In the genomic region with DNA sequence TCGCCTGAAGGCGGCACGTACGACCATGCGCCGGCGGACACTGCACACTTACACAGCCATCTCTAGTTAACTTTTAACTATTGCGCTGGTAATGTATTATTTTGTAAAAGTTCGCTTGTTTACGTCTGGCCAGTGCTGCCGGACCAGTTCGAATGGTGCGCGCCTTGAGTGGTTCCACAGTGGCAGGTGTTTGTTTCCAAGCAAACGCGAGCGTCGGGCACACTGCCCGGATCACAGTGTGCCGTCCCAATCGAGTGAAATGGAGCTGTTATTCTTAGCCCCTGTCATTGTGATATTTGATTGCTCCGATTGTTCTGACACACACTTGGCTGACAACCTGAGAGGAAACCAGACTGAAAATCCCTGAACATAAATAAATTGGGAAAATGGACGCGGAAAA, we compare ENCODE assay signal across 1 fruit fly cellular context.
TF ChIP-seq lines count a peak whose summit lies in the region.

A gene (minus strand): TSS at position 159 of the 400 bp plus-strand sequence.

TF ChIP-seq in whole organism, embryonic, 481 proteins besides CTCF, POLR2A, EP300 and RAD21 (continued from another document and continues in another):
- TF ChIP-seq CG30403 (GFP tag; optimal IDR thresholded peaks at IDR 0.05; lab: Kevin White, UChicago) (no peak), CG12236 (GFP tag; optimal IDR thresholded peaks at IDR 0.05; lab: Kevin White, UChicago) (no peak), insv (GFP tag; optimal IDR thresholded peaks at IDR 0.05; lab: Kevin White, UChicago) (no peak), bowl (GFP tag; IDR thresholded peaks at IDR 0.05; lab: Robert Waterston, UW) (no peak), CG12299 (tag; optimal IDR thresholded peaks at IDR 0.05; lab: Kevin White, UChicago) (no peak), dati (GFP tag; IDR thresholded peaks at IDR 0.05; lab: Robert Waterston, UW) (no peak), CG7987 (GFP tag; optimal IDR thresholded peaks at IDR 0.05; lab: Kevin White, UChicago) (no peak), grn (GFP tag; optimal IDR thresholded peaks at IDR 0.05; lab: Kevin White, UChicago) (no peak), CG9215 (GFP tag; IDR thresholded peaks at IDR 0.05; lab: Robert Waterston, UW) (no peak), Antp (GFP tag; optimal IDR thresholded peaks at IDR 0.05; lab: Kevin White, UChicago) (no peak), CG11696 (GFP tag; IDR thresholded peaks at IDR 0.05; lab: Robert Waterston, UW) (no peak), nau (GFP tag; optimal IDR thresholded peaks at IDR 0.05; lab: Kevin White, UChicago) (no peak), lilli (GFP tag; optimal IDR thresholded peaks at IDR 0.05; lab: Kevin White, UChicago) (peak; percentile 20), Sox102F (GFP tag; optimal IDR thresholded peaks at IDR 0.05; lab: Kevin White, UChicago) (no peak), zen2 (GFP tag; IDR thresholded peaks at IDR 0.05; lab: Robert Waterston, UW; ENCODE audit: partially characterized antibody) (no peak), stc (GFP tag; IDR thresholded peaks at IDR 0.05; lab: Robert Waterston, UW) (no peak), Ssrp (tag; optimal IDR thresholded peaks at IDR 0.05; lab: Kevin White, UChicago) (no peak), nmo (GFP tag; optimal IDR thresholded peaks at IDR 0.05; lab: Kevin White, UChicago) (peak; percentile 24), psq (GFP tag; optimal IDR thresholded peaks at IDR 0.05; lab: Kevin White, UChicago) (no peak), CG4328 (GFP tag; optimal IDR thresholded peaks at IDR 0.05; lab: Kevin White, UChicago) (no peak), C15 (GFP tag; IDR thresholded peaks at IDR 0.05; lab: Robert Waterston, UW) (no peak), kah (GFP tag; optimal IDR thresholded peaks at IDR 0.05; lab: Kevin White, UChicago) (peak; percentile 90), CG10431 (GFP tag; optimal IDR thresholded peaks at IDR 0.05; lab: Kevin White, UChicago) (no peak), hkb (optimal IDR thresholded peaks at IDR 0.05; lab: Kevin White, UChicago) (no peak), hkb (GFP tag; IDR thresholded peaks at IDR 0.05; lab: Robert Waterston, UW) (no peak), CG17912 (GFP tag; optimal IDR thresholded peaks at IDR 0.05; lab: Kevin White, UChicago) (no peak), CG15601 (tag; optimal IDR thresholded peaks at IDR 0.05; lab: Kevin White, UChicago) (no peak), CG30431 (GFP tag; optimal IDR thresholded peaks at IDR 0.05; lab: Kevin White, UChicago) (no peak), CG16863 (GFP tag; optimal IDR thresholded peaks at IDR 0.05; lab: Kevin White, UChicago) (no peak), scrt (GFP tag; optimal IDR thresholded peaks at IDR 0.05; lab: Kevin White, UChicago) (no peak), prd (optimal IDR thresholded peaks at IDR 0.05; lab: Kevin White, UChicago) (no peak), prd (GFP tag; IDR thresholded peaks at IDR 0.05; lab: Robert Waterston, UW) (no peak), CG14860 (GFP tag; IDR thresholded peaks at IDR 0.05; lab: Robert Waterston, UW; ENCODE audit: partially characterized antibody) (no peak), CG17359 (tag; optimal IDR thresholded peaks at IDR 0.05; lab: Kevin White, UChicago) (no peak), Doc3 (GFP tag; IDR thresholded peaks at IDR 0.05; lab: Robert Waterston, UW; ENCODE audit: partially characterized antibody) (no peak), zfh1 (GFP tag; IDR thresholded peaks at IDR 0.05; lab: Robert Waterston, UW) (no peak), ewg (GFP tag; optimal IDR thresholded peaks at IDR 0.05; lab: Kevin White, UChicago) (no peak), jing (GFP tag; optimal IDR thresholded peaks at IDR 0.05; lab: Kevin White, UChicago) (no peak), ara (GFP tag; IDR thresholded peaks at IDR 0.05; lab: Robert Waterston, UW) (no peak), caup (GFP tag; optimal IDR thresholded peaks at IDR 0.05; lab: Kevin White, UChicago; ENCODE audit: severe bottlenecking) (no peak), CG11723 (GFP tag; optimal IDR thresholded peaks at IDR 0.05; lab: Kevin White, UChicago) (no peak), CG14965 (GFP tag; optimal IDR thresholded peaks at IDR 0.05; lab: Kevin White, UChicago; ENCODE audit: borderline replicate concordance) (no peak), CG30020 (tag; optimal IDR thresholded peaks at IDR 0.05; lab: Kevin White, UChicago) (no peak), BEAF-32 (GFP tag; optimal IDR thresholded peaks at IDR 0.05; lab: Kevin White, UChicago) (peak; percentile 49), Optix (GFP tag; IDR thresholded peaks at IDR 0.05; lab: Robert Waterston, UW) (no peak), H15 (GFP tag; IDR thresholded peaks at IDR 0.05; lab: Robert Waterston, UW) (no peak), Taf1 (GFP tag; IDR thresholded peaks at IDR 0.05; lab: Robert Waterston, UW) (no peak), nerfin-1 (tag; optimal IDR thresholded peaks at IDR 0.05; lab: Kevin White, UChicago) (no peak), run (tag; optimal IDR thresholded peaks at IDR 0.05; lab: Kevin White, UChicago) (no peak), unc-4 (GFP tag; IDR thresholded peaks at IDR 0.05; lab: Robert Waterston, UW; ENCODE audit: partially characterized antibody) (peak; percentile 35; the same call in 1 of the 2 replicates), nerfin-2 (GFP tag; IDR thresholded peaks at IDR 0.05; lab: Robert Waterston, UW; ENCODE audit: partially characterized antibody) (no peak), CG10366 (GFP tag; IDR thresholded peaks at IDR 0.05; lab: Robert Waterston, UW) (no peak), CG10959 (GFP tag; IDR thresholded peaks at IDR 0.05; lab: Robert Waterston, UW) (no peak), ftz-f1 (GFP tag; optimal IDR thresholded peaks at IDR 0.05; lab: Kevin White, UChicago) (peak; percentile 41), CG1024 (GFP tag; IDR thresholded peaks at IDR 0.05; lab: Robert Waterston, UW) (no peak), CG4730 (GFP tag; IDR thresholded peaks at IDR 0.05; lab: Robert Waterston, UW) (no peak), CG3995 (GFP tag; optimal IDR thresholded peaks at IDR 0.05; lab: Kevin White, UChicago) (peak; percentile 90), Trl (optimal IDR thresholded peaks at IDR 0.05; lab: Kevin White, UChicago) (no peak), Trl (GFP tag; optimal IDR thresholded peaks at IDR 0.05; lab: Kevin White, UChicago) (no peak), dm (GFP tag; optimal IDR thresholded peaks at IDR 0.05; lab: Kevin White, UChicago) (peak; percentile 3), Ada2b (GFP tag; IDR thresholded peaks at IDR 0.05; lab: Robert Waterston, UW) (no peak), Eip74EF (GFP tag; optimal IDR thresholded peaks at IDR 0.05; lab: Kevin White, UChicago) (no peak), Sry-δ (GFP tag; optimal IDR thresholded peaks at IDR 0.05; lab: Kevin White, UChicago) (peak; percentile 67), H2.0 (GFP tag; IDR thresholded peaks at IDR 0.05; lab: Robert Waterston, UW) (no peak), cg (GFP tag; optimal IDR thresholded peaks at IDR 0.05; lab: Kevin White, UChicago) (no peak), Lpt (GFP tag; optimal IDR thresholded peaks at IDR 0.05; lab: Kevin White, UChicago) (no peak), CG12744 (GFP tag; optimal IDR thresholded peaks at IDR 0.05; lab: Kevin White, UChicago) (no peak), lola (GFP tag; optimal IDR thresholded peaks at IDR 0.05; lab: Kevin White, UChicago) (no peak), dimm (GFP tag; IDR thresholded peaks at IDR 0.05; lab: Robert Waterston, UW) (no peak), ap (GFP tag; IDR thresholded peaks at IDR 0.05; lab: Robert Waterston, UW) (no peak), maf-S (GFP tag; optimal IDR thresholded peaks at IDR 0.05; lab: Kevin White, UChicago) (no peak), CG10462 (GFP tag; optimal IDR thresholded peaks at IDR 0.05; lab: Kevin White, UChicago) (no peak), CG7271 (tag; optimal IDR thresholded peaks at IDR 0.05; lab: Kevin White, UChicago) (no peak), ssp (GFP tag; IDR thresholded peaks at IDR 0.05; lab: Robert Waterston, UW) (no peak), Gug (GFP tag; IDR thresholded peaks at IDR 0.05; lab: Robert Waterston, UW) (no peak), br (optimal IDR thresholded peaks at IDR 0.05; lab: Kevin White, UChicago) (no peak), zf30C (GFP tag; optimal IDR thresholded peaks at IDR 0.05; lab: Kevin White, UChicago) (no peak), ash1 (GFP tag; optimal IDR thresholded peaks at IDR 0.05; lab: Kevin White, UChicago) (no peak), CG8089 (GFP tag; optimal IDR thresholded peaks at IDR 0.05; lab: Kevin White, UChicago) (no peak), Bgb (GFP tag; IDR thresholded peaks at IDR 0.05; lab: Robert Waterston, UW; ENCODE audit: partially characterized antibody) (peak; percentile 52), tgo (GFP tag; IDR thresholded peaks at IDR 0.05; lab: Robert Waterston, UW) (no peak), CG31388 (GFP tag; optimal IDR thresholded peaks at IDR 0.05; lab: Kevin White, UChicago) (no peak), CG10979 (tag; optimal IDR thresholded peaks at IDR 0.05; lab: Kevin White, UChicago) (no peak), CG5953 (GFP tag; IDR thresholded peaks at IDR 0.05; lab: Robert Waterston, UW) (no peak), CG2129 (GFP tag; IDR thresholded peaks at IDR 0.05; lab: Robert Waterston, UW; ENCODE audit: partially characterized antibody) (no peak), CG8388 (GFP tag; optimal IDR thresholded peaks at IDR 0.05; lab: Kevin White, UChicago) (no peak), Rx (GFP tag; IDR thresholded peaks at IDR 0.05; lab: Robert Waterston, UW) (no peak), CG6689 (GFP tag; IDR thresholded peaks at IDR 0.05; lab: Robert Waterston, UW) (no peak), Mad (GFP tag; optimal IDR thresholded peaks at IDR 0.05; lab: Kevin White, UChicago) (no peak), shn (GFP tag; optimal IDR thresholded peaks at IDR 0.05; lab: Kevin White, UChicago) (no peak), ro (GFP tag; IDR thresholded peaks at IDR 0.05; lab: Robert Waterston, UW) (no peak), HHEX (GFP tag; optimal IDR thresholded peaks at IDR 0.05; lab: Kevin White, UChicago) (no peak), CG3163 (GFP tag; optimal IDR thresholded peaks at IDR 0.05; lab: Kevin White, UChicago) (no peak), CG6813 (GFP tag; optimal IDR thresholded peaks at IDR 0.05; lab: Kevin White, UChicago) (no peak), fd3F (GFP tag; optimal IDR thresholded peaks at IDR 0.05; lab: Kevin White, UChicago) (no peak), CG13624 (GFP tag; optimal IDR thresholded peaks at IDR 0.05; lab: Kevin White, UChicago) (peak; percentile 13), luna (GFP tag; optimal IDR thresholded peaks at IDR 0.05; lab: Kevin White, UChicago) (peak; percentile 15), dan (GFP tag; IDR thresholded peaks at IDR 0.05; lab: Robert Waterston, UW) (no peak), bigmax (GFP tag; optimal IDR thresholded peaks at IDR 0.05; lab: Kevin White, UChicago) (no peak), CG12071 (GFP tag; optimal IDR thresholded peaks at IDR 0.05; lab: Kevin White, UChicago) (no peak), CG7556 (GFP tag; optimal IDR thresholded peaks at IDR 0.05; lab: Kevin White, UChicago) (no peak), CG34422 (GFP tag; IDR thresholded peaks at IDR 0.05; lab: Robert Waterston, UW) (peak; percentile 47; the same call in 1 of the 3 replicates), Hmx (GFP tag; optimal IDR thresholded peaks at IDR 0.05; lab: Kevin White, UChicago) (no peak), CG17612 (GFP tag; IDR thresholded peaks at IDR 0.05; lab: Robert Waterston, UW) (no peak), CHES-1-like (GFP tag; optimal IDR thresholded peaks at IDR 0.05; lab: Kevin White, UChicago) (peak; percentile 52), D (optimal IDR thresholded peaks at IDR 0.05; lab: Kevin White, UChicago) (no peak), D (GFP tag; optimal IDR thresholded peaks at IDR 0.05; lab: Kevin White, UChicago) (no peak), CG9727 (GFP tag; optimal IDR thresholded peaks at IDR 0.05; lab: Kevin White, UChicago) (peak; percentile 16), wor (GFP tag; IDR thresholded peaks at IDR 0.05; lab: Robert Waterston, UW) (no peak), abd-A (tag; optimal IDR thresholded peaks at IDR 0.05; lab: Kevin White, UChicago) (no peak), CG3847 (GFP tag; IDR thresholded peaks at IDR 0.05; lab: Robert Waterston, UW) (peak; percentile 64), Lhr (GFP tag; optimal IDR thresholded peaks at IDR 0.05; lab: Kevin White, UChicago) (peak; percentile 32), CG7745 (tag; optimal IDR thresholded peaks at IDR 0.05; lab: Kevin White, UChicago) (no peak), CG3726 (GFP tag; IDR thresholded peaks at IDR 0.05; lab: Robert Waterston, UW) (no peak), CG11504 (tag; optimal IDR thresholded peaks at IDR 0.05; lab: Kevin White, UChicago) (peak; percentile 25), CG1602 (GFP tag; optimal IDR thresholded peaks at IDR 0.05; lab: Kevin White, UChicago) (no peak), fd64A (GFP tag; optimal IDR thresholded peaks at IDR 0.05; lab: Kevin White, UChicago) (no peak), CG32772 (GFP tag; IDR thresholded peaks at IDR 0.05; lab: Robert Waterston, UW) (no peak), sens-2 (GFP tag; IDR thresholded peaks at IDR 0.05; lab: Robert Waterston, UW) (no peak), crc (GFP tag; optimal IDR thresholded peaks at IDR 0.05; lab: Kevin White, UChicago) (no peak), NC2β (GFP tag; optimal IDR thresholded peaks at IDR 0.05; lab: Kevin White, UChicago) (no peak), ERR (GFP tag; optimal IDR thresholded peaks at IDR 0.05; lab: Kevin White, UChicago) (no peak), bcd (GFP tag; optimal IDR thresholded peaks at IDR 0.05; lab: Kevin White, UChicago) (no peak), MBD-R2 (GFP tag; IDR thresholded peaks at IDR 0.05; lab: Robert Waterston, UW) (peak; percentile 95), Ets97D (GFP tag; optimal IDR thresholded peaks at IDR 0.05; lab: Kevin White, UChicago) (peak; percentile 41), dmrt11E (tag; optimal IDR thresholded peaks at IDR 0.05; lab: Kevin White, UChicago) (no peak), CG7928 (GFP tag; optimal IDR thresholded peaks at IDR 0.05; lab: Kevin White, UChicago) (no peak), NfI (GFP tag; optimal IDR thresholded peaks at IDR 0.05; lab: Kevin White, UChicago) (no peak), inv (GFP tag; IDR thresholded peaks at IDR 0.05; lab: Robert Waterston, UW; ENCODE audit: partially characterized antibody) (no peak), CG3838 (GFP tag; optimal IDR thresholded peaks at IDR 0.05; lab: Kevin White, UChicago) (no peak), Sry-β (GFP tag; optimal IDR thresholded peaks at IDR 0.05; lab: Kevin White, UChicago) (no peak), CG8359 (GFP tag; optimal IDR thresholded peaks at IDR 0.05; lab: Kevin White, UChicago; ENCODE audit: borderline replicate concordance) (no peak), CG15269 (tag; optimal IDR thresholded peaks at IDR 0.05; lab: Kevin White, UChicago) (no peak), Spps (tag; optimal IDR thresholded peaks at IDR 0.05; lab: Kevin White, UChicago) (no peak)
